Worm (Caenorhabditis elegans): ENCODE measurements around the gene R04A9.6.

The R04A9.6 gene

ce11 chrX:382692-383091 lies 14.7 kb upstream of the R04A9.6 start, which contains the start of gene ife-2 (continued):
- TF ChIP-seq Y5F2A.4 (GFP tag; optimal IDR thresholded peaks at IDR 0.05): no peak
- no peak for TF ChIP-seq Y48G9A.11 (GFP tag; IDR thresholded peaks at IDR 0.05)
- no peak for TF ChIP-seq tag-97 (GFP tag; IDR thresholded peaks at IDR 0.05)
- TF ChIP-seq Y75B8A.6 (GFP tag; IDR thresholded peaks at IDR 0.05): no peak
- TF ChIP-seq lin-13 (GFP tag; optimal IDR thresholded peaks at IDR 0.05): no peak
- peak in 1 of 2 experiments; percentile 42 for TF ChIP-seq daf-16 (GFP tag; optimal IDR thresholded peaks at IDR 0.05)
- peak; percentile 87 for TF ChIP-seq daf-16 (tag; optimal IDR thresholded peaks at IDR 0.05)
- TF ChIP-seq dmd-8 (GFP tag; IDR thresholded peaks at IDR 0.05): no peak
- TF ChIP-seq madf-9 (GFP tag; conservative IDR thresholded peaks at IDR 0.05): no peak
- no peak for TF ChIP-seq cey-2 (tag; optimal IDR thresholded peaks at IDR 0.05; ENCODE audit: borderline replicate concordance, insufficient read depth)
- TF ChIP-seq nhr-77 (tag; optimal IDR thresholded peaks at IDR 0.05): peak; percentile 79
- TF ChIP-seq ceh-44 (GFP tag; IDR thresholded peaks at IDR 0.05): no peak
- TF ChIP-seq nhr-76 (tag; optimal IDR thresholded peaks at IDR 0.05): no peak
- no peak for TF ChIP-seq arid-1 (GFP tag; conservative IDR thresholded peaks at IDR 0.05)
- no peak for TF ChIP-seq daf-12 (tag; optimal IDR thresholded peaks at IDR 0.05)
- TF ChIP-seq daf-8 (GFP tag; IDR thresholded peaks at IDR 0.05): no peak
- peak; percentile 7 for TF ChIP-seq pqm-1 (tag; optimal IDR thresholded peaks at IDR 0.05)
- peak; percentile 9 for TF ChIP-seq F10B5.3 (tag; optimal IDR thresholded peaks at IDR 0.05)
- TF ChIP-seq lin-39 (tag; optimal IDR thresholded peaks at IDR 0.05): no peak
- no peak for TF ChIP-seq zip-11 (GFP tag; IDR thresholded peaks at IDR 0.05)
- no peak for TF ChIP-seq egl-43 (GFP tag; IDR thresholded peaks at IDR 0.05)
- peak; percentile 58 for TF ChIP-seq mxl-3 (GFP tag; optimal IDR thresholded peaks at IDR 0.05)
- peak; percentile 26 for TF ChIP-seq spr-1 (tag; optimal IDR thresholded peaks at IDR 0.05)
- no peak for TF ChIP-seq nhr-42 (GFP tag; IDR thresholded peaks at IDR 0.05)
- no peak for TF ChIP-seq unc-130 (GFP tag; optimal IDR thresholded peaks at IDR 0.05)
- no peak for TF ChIP-seq ztf-7 (tag; optimal IDR thresholded peaks at IDR 0.05)
- peak; percentile 75 for TF ChIP-seq nhr-6 (tag; optimal IDR thresholded peaks at IDR 0.05)
- TF ChIP-seq lim-7 (GFP tag; IDR thresholded peaks at IDR 0.05): no peak
- no peak for TF ChIP-seq lir-3 (tag; optimal IDR thresholded peaks at IDR 0.05)

- TF ChIP-seq lin-38 (GFP tag; IDR thresholded peaks at IDR 0.05) (peak; percentile 66), nhr-28 (tag; optimal IDR thresholded peaks at IDR 0.05) (peak; percentile 17), hmg-1.1 (GFP tag; IDR thresholded peaks at IDR 0.05) (peak; percentile 55), dpl-1 (GFP tag; optimal IDR thresholded peaks at IDR 0.05) (peak; percentile 0), arid-1 (GFP tag; conservative IDR thresholded peaks at IDR 0.05) (no peak), zfp-3 (GFP tag; conservative IDR thresholded peaks at IDR 0.05) (no peak), ceh-32 (tag; optimal IDR thresholded peaks at IDR 0.05; ENCODE audit: poor library complexity) (no peak), daf-16 (GFP tag; optimal IDR thresholded peaks at IDR 0.05) (no peak), daf-16 (tag; optimal IDR thresholded peaks at IDR 0.05) (peak; percentile 59), mdt-29 (GFP tag; IDR thresholded peaks at IDR 0.05) (no peak)
Observed at ce11 chrX:388728-389127, 8.6 kb upstream of the R04A9.6 start, which contains the start of gene ceh-93. ceh-93 (minus strand) TSS chrX:388797.

ce11 chrX:389566-389965 lies 7.8 kb upstream of the R04A9.6 start:
- TF ChIP-seq unc-62 (GFP tag; optimal IDR thresholded peaks at IDR 0.05 in 1 of 2) (peak in 1 of 2 experiments; percentile 92), unc-62 (tag; optimal IDR thresholded peaks at IDR 0.05) (no peak), nhr-102 (tag; optimal IDR thresholded peaks at IDR 0.05) (no peak)

- TF ChIP-seq nhr-111 (GFP tag; optimal IDR thresholded peaks at IDR 0.05) (no peak), nhr-48 (tag; optimal IDR thresholded peaks at IDR 0.05) (no peak), madf-9 (GFP tag; conservative IDR thresholded peaks at IDR 0.05) (no peak), pha-4 (GFP tag; IDR thresholded peaks at IDR 0.05) (no peak), pha-4 (tag; optimal IDR thresholded peaks at IDR 0.05) (no peak), nhr-102 (tag; optimal IDR thresholded peaks at IDR 0.05) (no peak), dmd-6 (GFP tag; IDR thresholded peaks at IDR 0.05) (no peak), mxl-3 (GFP tag; optimal IDR thresholded peaks at IDR 0.05) (no peak), Y75B8A.6 (GFP tag; IDR thresholded peaks at IDR 0.05) (no peak), mdl-1 (tag; optimal IDR thresholded peaks at IDR 0.05) (no peak), daf-16 (GFP tag; optimal IDR thresholded peaks at IDR 0.05) (no peak), daf-16 (tag; optimal IDR thresholded peaks at IDR 0.05) (no peak), lsy-2 (tag; optimal IDR thresholded peaks at IDR 0.05) (no peak)
Observed at ce11 chrX:390469-390868, 6.9 kb upstream of the R04A9.6 start, which contains the start of gene R04A9.9. R04A9.9 (minus strand) TSS chrX:390569.
